Worm (Caenorhabditis elegans): ENCODE results near the gene trd-1.

- TF ChIP-seq nhr-12 (tag; optimal IDR thresholded peaks at IDR 0.05) (no peak), lin-13 (GFP tag; optimal IDR thresholded peaks at IDR 0.05) (no peak), rnt-1 (tag; optimal IDR thresholded peaks at IDR 0.05) (no peak), isw-1 (GFP tag; IDR thresholded peaks at IDR 0.05) (no peak), skn-1 (tag; optimal IDR thresholded peaks at IDR 0.05) (no peak), aly-2 (tag; optimal IDR thresholded peaks at IDR 0.05) (no peak), ztf-11 (tag; optimal IDR thresholded peaks at IDR 0.05) (no peak), lin-35 (GFP tag; optimal IDR thresholded peaks at IDR 0.05) (no peak), fos-1 (tag; optimal IDR thresholded peaks at IDR 0.05) (no peak), ceh-90 (tag; optimal IDR thresholded peaks at IDR 0.05) (no peak), ceh-63 (GFP tag; optimal IDR thresholded peaks at IDR 0.05) (no peak), nhr-47 (tag; optimal IDR thresholded peaks at IDR 0.05) (no peak)
These were observed 15.5 kb upstream of the trd-1 start for ce11 chrIII:7370569-7370968.

Data from whole organism, L1 larva.